Fruit fly (Drosophila melanogaster): ENCODE results near the gene CG34377.

Gene CG34377

dm6 chr3R:22323994-22324393 is at the start of gene CG34377:
Gene CG34377 (minus strand): TSS chr3R:22324094.
- TF ChIP-seq MBD-R2 (GFP tag; IDR thresholded peaks at IDR 0.05), result no peak
- TF ChIP-seq mam (GFP tag; optimal IDR thresholded peaks at IDR 0.05), result no peak
- no peak for TF ChIP-seq bab2 (GFP tag; optimal IDR thresholded peaks at IDR 0.05)
- no peak for TF ChIP-seq croc (GFP tag; conservative IDR thresholded peaks at IDR 0.05)
- TF ChIP-seq Lhr (GFP tag; optimal IDR thresholded peaks at IDR 0.05), result no peak
- no peak for TF ChIP-seq Sin3A (optimal IDR thresholded peaks at IDR 0.05)
- TF ChIP-seq lov (optimal IDR thresholded peaks at IDR 0.05), result no peak
- TF ChIP-seq lov (GFP tag; IDR thresholded peaks at IDR 0.05), result 0 out of 3 replicates have a peak, but pooled peaks have one; percentile 21
- no peak for TF ChIP-seq CG5245 (GFP tag; optimal IDR thresholded peaks at IDR 0.05)
- TF ChIP-seq D (optimal IDR thresholded peaks at IDR 0.05), result no peak
- TF ChIP-seq D (GFP tag; optimal IDR thresholded peaks at IDR 0.05), result no peak

dm6 chr3R:22372535-22372934 is 48.6 kb upstream of the CG34377 start, which contains the start of gene CG7069:
Gene CG7069 (plus strand): TSS chr3R:22372835.
- TF ChIP-seq sens (GFP tag) (peak; percentile 0), Bgb (GFP tag; IDR thresholded peaks at IDR 0.05; ENCODE audit: partially characterized antibody) (no peak)

dm6 chr3R:22368777-22369214 is 44.9 kb upstream of the CG34377 start:
- TF ChIP-seq eve (GFP tag; optimal IDR thresholded peaks at IDR 0.05) (no peak), ara (GFP tag; IDR thresholded peaks at IDR 0.05) (peak; percentile 46), yki (optimal IDR thresholded peaks at IDR 0.05) (peak; percentile 4), CG42726 (GFP tag; IDR thresholded peaks at IDR 0.05; ENCODE audit: partially characterized antibody) (no peak), CG32532 (GFP tag; IDR thresholded peaks at IDR 0.05) (peak; percentile 79), salm (tag; optimal IDR thresholded peaks at IDR 0.05) (no peak), Hey (tag; optimal IDR thresholded peaks at IDR 0.05) (no peak), Rfx (GFP tag; IDR thresholded peaks at IDR 0.05) (peak; percentile 78), NFAT (GFP tag; IDR thresholded peaks at IDR 0.05) (peak; percentile 65; the same call in 1 of the 2 replicates), slp2 (GFP tag; optimal IDR thresholded peaks at IDR 0.05) (no peak), CG7963 (GFP tag; IDR thresholded peaks at IDR 0.05; ENCODE audit: partially characterized antibody) (no peak), CG9215 (GFP tag; IDR thresholded peaks at IDR 0.05) (peak; percentile 73), btn (GFP tag; optimal IDR thresholded peaks at IDR 0.05) (no peak), fd96Cb (tag; optimal IDR thresholded peaks at IDR 0.05) (peak; percentile 41), CG8924 (tag; optimal IDR thresholded peaks at IDR 0.05) (peak; percentile 67), CG10209 (GFP tag; optimal IDR thresholded peaks at IDR 0.05) (peak; percentile 64), lab (GFP tag; optimal IDR thresholded peaks at IDR 0.05) (peak; percentile 85), Optix (GFP tag; IDR thresholded peaks at IDR 0.05) (peak; percentile 63; the same call in 1 of the 3 replicates), maf-S (GFP tag; optimal IDR thresholded peaks at IDR 0.05) (no peak), CoRest (tag; optimal IDR thresholded peaks at IDR 0.05) (peak; percentile 67), Ssrp (tag; optimal IDR thresholded peaks at IDR 0.05) (peak; percentile 48), CG3995 (GFP tag; optimal IDR thresholded peaks at IDR 0.05) (no peak), CG5953 (GFP tag; IDR thresholded peaks at IDR 0.05) (0 out of 2 replicates have a peak, but pooled peaks have one; percentile 46), Spps (tag; optimal IDR thresholded peaks at IDR 0.05) (no peak), CG13624 (GFP tag; optimal IDR thresholded peaks at IDR 0.05) (peak; percentile 12), MTF-1 (GFP tag; optimal IDR thresholded peaks at IDR 0.05; ENCODE audit: borderline replicate concordance) (no peak), Dip3 (GFP tag; optimal IDR thresholded peaks at IDR 0.05) (no peak), Sox100B (GFP tag; optimal IDR thresholded peaks at IDR 0.05) (no peak), CG3726 (GFP tag; IDR thresholded peaks at IDR 0.05) (peak; percentile 69; the same call in 2 of the 3 replicates), D19A (tag; optimal IDR thresholded peaks at IDR 0.05) (peak; percentile 75), nerfin-2 (GFP tag; IDR thresholded peaks at IDR 0.05; ENCODE audit: partially characterized antibody) (no peak), CG18619 (GFP tag; optimal IDR thresholded peaks at IDR 0.05) (peak; percentile 69), lov (optimal IDR thresholded peaks at IDR 0.05) (no peak), lov (GFP tag; IDR thresholded peaks at IDR 0.05) (no peak), Meics (GFP tag; optimal IDR thresholded peaks at IDR 0.05) (peak; percentile 77), Neu2 (GFP tag; optimal IDR thresholded peaks at IDR 0.05; ENCODE audit: borderline replicate concordance) (no peak), CG2199 (GFP tag; IDR thresholded peaks at IDR 0.05) (no peak), aop (GFP tag; IDR thresholded peaks at IDR 0.05) (no peak)
